Worm (Caenorhabditis elegans) whole organism, L2 larva: ENCODE results near the gene F44A2.7.

ENCODE experiments used
- C34F6.9 ChIP-seq: fragments of 150-350 bp; optimal IDR thresholded peaks from 2 replicates; lab custom pipeline; 2014; ENCODE audit warnings: missing biosample characterization, missing genetic modification characterization
- F13H6.1 ChIP-seq: sonication (generic microtip); optimal IDR thresholded peaks from 2 replicates; lab custom pipeline; 2016; ENCODE audit warnings: missing genetic modification characterization, missing compliant biosample characterization
- R02D3.7 ChIP-seq: fragments of 150-350 bp; optimal IDR thresholded peaks from 2 replicates; lab custom pipeline; 2014; ENCODE audit warnings: missing biosample characterization, missing genetic modification characterization
- alr-1 ChIP-seq: fragments of 150-350 bp; optimal IDR thresholded peaks from 2 replicates; lab custom pipeline; 2014; ENCODE audit warnings: missing biosample characterization, missing genetic modification characterization
- ama-1 ChIP-seq: fragments of 150-350 bp; optimal IDR thresholded peaks from 2 replicates; lab custom pipeline; 2018; ENCODE audit warnings: inconsistent platforms
- blmp-1 ChIP-seq: sonication (generic microtip); optimal IDR thresholded peaks from 2 replicates; lab custom pipeline; 2017; ENCODE audit warnings: missing genetic modification characterization, mild to moderate bottlenecking, missing compliant biosample characterization, antibody characterized with exemption, moderate library complexity; ENCODE audit not compliant: insufficient read depth
- crh-2 ChIP-seq: sonication (generic microtip); optimal IDR thresholded peaks from 2 replicates; lab custom pipeline; 2017; ENCODE audit warnings: missing biosample characterization, missing genetic modification characterization
- dmd-4 ChIP-seq: sonication (generic microtip); optimal IDR thresholded peaks from 2 replicates; lab custom pipeline; 2017; ENCODE audit warnings: missing biosample characterization, missing genetic modification characterization
- egl-27 ChIP-seq: sonication (generic microtip); optimal IDR thresholded peaks from 3 replicates; lab custom pipeline; 2017; ENCODE audit warnings: missing biosample characterization, missing genetic modification reagents, missing genetic modification characterization
- elt-1 ChIP-seq: fragments of 150-350 bp; optimal IDR thresholded peaks from 2 replicates; lab custom pipeline; 2014; ENCODE audit warnings: missing biosample characterization, missing genetic modification characterization
- fos-1 ChIP-seq: fragments of 150-350 bp; optimal IDR thresholded peaks from 2 replicates; lab custom pipeline; 2014; ENCODE audit warnings: missing biosample characterization, missing genetic modification characterization
- gmeb-1 ChIP-seq: fragments of 150-350 bp; optimal IDR thresholded peaks from 2 replicates; lab custom pipeline; 2014; ENCODE audit warnings: missing biosample characterization, missing genetic modification characterization
- lin-11 ChIP-seq: fragments of 150-350 bp; sonication (generic microtip); optimal IDR thresholded peaks from 2 replicates; lab custom pipeline; 2014; ENCODE audit warnings: missing biosample characterization, missing genetic modification characterization, inconsistent platforms, mixed read lengths
- lin-39 ChIP-seq: fragments of 150-350 bp; optimal IDR thresholded peaks from 2 replicates; lab custom pipeline; 2014; ENCODE audit warnings: missing biosample characterization, missing genetic modification reagents, missing genetic modification characterization
- lsy-2 ChIP-seq, 2 experiments: fragments of 150-350 bp in 1 of 2; sonication (generic microtip) in 1 of 2; optimal IDR thresholded peaks; 2 replicates each; lab custom pipeline; 2014 to 2017; ENCODE audit warnings: missing biosample characterization in 2 of 2, missing genetic modification characterization in 2 of 2
- mdl-1 ChIP-seq, 2 experiments: fragments of 150-350 bp in 1 of 2; sonication (generic microtip) in 1 of 2; optimal IDR thresholded peaks; 2 replicates each; lab custom pipeline; 2017; ENCODE audit warnings: missing biosample characterization in 2 of 2, missing genetic modification characterization in 2 of 2
- nhr-12 ChIP-seq: fragments of 150-350 bp; optimal IDR thresholded peaks from 2 replicates; lab custom pipeline; 2014; ENCODE audit warnings: missing biosample characterization, missing genetic modification characterization
- nhr-129 ChIP-seq: fragments of 150-350 bp; optimal IDR thresholded peaks from 2 replicates; lab custom pipeline; 2014; ENCODE audit warnings: missing biosample characterization, missing genetic modification characterization
- nhr-21 ChIP-seq: fragments of 150-350 bp; optimal IDR thresholded peaks from 2 replicates; lab custom pipeline; 2014; ENCODE audit warnings: missing biosample characterization, missing genetic modification characterization
- nhr-23 ChIP-seq: fragments of 150-350 bp; optimal IDR thresholded peaks from 2 replicates; lab custom pipeline; 2014; ENCODE audit warnings: missing biosample characterization, missing genetic modification reagents, missing genetic modification characterization
- nhr-6 ChIP-seq: fragments of 150-350 bp; optimal IDR thresholded peaks from 2 replicates; lab custom pipeline; 2014; ENCODE audit warnings: missing biosample characterization, missing genetic modification characterization
- nhr-77 ChIP-seq: fragments of 150-350 bp; optimal IDR thresholded peaks from 2 replicates; lab custom pipeline; 2014; ENCODE audit warnings: missing biosample characterization, missing genetic modification characterization
- peb-1 ChIP-seq: fragments of 150-350 bp; optimal IDR thresholded peaks from 2 replicates; lab custom pipeline; 2014; ENCODE audit warnings: missing biosample characterization, missing genetic modification characterization
- sem-4 ChIP-seq: fragments of 150-350 bp; optimal IDR thresholded peaks from 2 replicates; lab custom pipeline; 2014; ENCODE audit warnings: missing biosample characterization, missing genetic modification reagents, missing genetic modification characterization
- skn-1 ChIP-seq: sonication (generic microtip); optimal IDR thresholded peaks from 2 replicates; lab custom pipeline; 2017; ENCODE audit warnings: missing biosample characterization, missing genetic modification characterization
- sma-3 ChIP-seq: sonication (generic microtip); optimal IDR thresholded peaks from 2 replicates; lab custom pipeline; 2016; ENCODE audit warnings: missing genetic modification reagents, missing genetic modification characterization, missing compliant biosample characterization
- sma-9 ChIP-seq, 2 experiments: fragments of 150-350 bp in 1 of 2; sonication (generic microtip) in 1 of 2; optimal IDR thresholded peaks; 2 replicates each; lab custom pipeline; 2014 to 2016; ENCODE audit warnings: missing genetic modification characterization in 2 of 2, mild to moderate bottlenecking in 1 of 2, missing biosample characterization in 1 of 2, missing compliant biosample characterization in 1 of 2, missing genetic modification reagents in 1 of 2, moderate library complexity in 1 of 2
- snpc-4 ChIP-seq: fragments of 150-350 bp; optimal IDR thresholded peaks from 2 replicates; lab custom pipeline; 2014; ENCODE audit warnings: missing biosample characterization, missing genetic modification characterization
- unc-39 ChIP-seq: fragments of 150-350 bp; optimal IDR thresholded peaks from 2 replicates; lab custom pipeline; 2014; ENCODE audit warnings: missing biosample characterization, missing genetic modification characterization
- unc-55 ChIP-seq: fragments of 150-350 bp; sonication (generic microtip); optimal IDR thresholded peaks from 3 replicates; lab custom pipeline; 2014; ENCODE audit warnings: missing biosample characterization, missing genetic modification reagents, missing genetic modification characterization
- unc-62 ChIP-seq: fragments of 150-350 bp; optimal IDR thresholded peaks from 2 replicates; lab custom pipeline; 2014; ENCODE audit warnings: missing biosample characterization, missing genetic modification reagents, missing genetic modification characterization
- zag-1 ChIP-seq: fragments of 150-350 bp; optimal IDR thresholded peaks from 2 replicates; lab custom pipeline; 2014; ENCODE audit warnings: missing biosample characterization, missing genetic modification characterization
- ztf-1 ChIP-seq: fragments of 200-800 bp; sonication (Bioruptor generic); conservative IDR thresholded peaks from 2 replicates; pipeline ENCODE4 v1.3.6; 2022; ENCODE audit warnings: missing genetic modification characterization, missing compliant biosample characterization

Gene F44A2.7

ce11 chrV:9293359-9293758, 27.9 kb upstream of the F44A2.7 start:
- TF ChIP-seq lin-11 (tag; lab: Kevin White, UChicago) (peak; percentile 28), R02D3.7 (no peak), unc-55 (peak; percentile 29), nhr-21 (tag; lab: Kevin White, UChicago) (peak; percentile 3), nhr-129 (tag; lab: Kevin White, UChicago) (no peak), zag-1 (tag; lab: Kevin White, UChicago) (peak; percentile 17)

DNA sequence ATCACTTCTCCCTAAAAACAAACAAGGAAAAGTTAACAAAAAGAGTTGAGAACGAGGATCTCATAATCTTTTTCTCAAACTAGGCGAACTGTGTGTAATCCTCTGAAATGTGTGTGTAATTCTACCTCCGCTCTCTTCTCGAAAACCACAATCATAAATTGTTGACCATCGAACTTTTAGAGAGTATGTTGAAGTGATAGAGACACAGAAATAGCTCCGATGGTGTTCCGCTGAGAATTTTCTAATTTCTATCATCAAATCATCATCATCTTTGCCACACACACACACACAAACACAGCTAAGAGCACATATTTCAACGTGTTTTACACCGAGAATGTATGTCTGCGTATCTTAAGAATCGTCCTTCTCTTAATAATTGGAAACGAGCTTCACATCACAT, 25.7 kb upstream of the F44A2.7 start:
- no peak for TF ChIP-seq unc-39 (tag; lab: Kevin White, UChicago)
- TF ChIP-seq unc-55 = no peak
- TF ChIP-seq F13H6.1 = peak; percentile 17

DNA sequence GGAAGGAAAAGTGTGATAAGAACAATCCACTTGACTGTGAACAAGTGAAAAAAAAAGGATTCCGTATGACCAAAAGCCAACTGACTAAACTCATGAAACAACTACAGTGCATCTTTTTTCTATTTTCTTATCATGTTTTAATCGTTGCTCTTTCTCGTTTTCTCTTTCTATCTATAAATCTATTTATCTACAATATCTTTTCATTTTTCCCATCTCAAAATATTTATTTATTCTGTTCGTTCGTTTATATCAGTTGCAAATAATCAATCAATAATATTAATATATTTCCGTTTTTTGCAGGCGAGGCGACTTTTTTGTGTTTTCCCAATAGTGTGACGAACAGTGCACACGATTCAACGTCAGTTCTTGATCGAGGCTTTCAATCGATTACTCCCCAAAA, 24.0 kb upstream of the F44A2.7 start, which contains the start of gene F44A2.5:
F44A2.5 (plus strand) TSS at position 301 of the 400 bp plus-strand sequence.
- no peak for TF ChIP-seq unc-62
- TF ChIP-seq, all 48 proteins: peak for 0

DNA sequence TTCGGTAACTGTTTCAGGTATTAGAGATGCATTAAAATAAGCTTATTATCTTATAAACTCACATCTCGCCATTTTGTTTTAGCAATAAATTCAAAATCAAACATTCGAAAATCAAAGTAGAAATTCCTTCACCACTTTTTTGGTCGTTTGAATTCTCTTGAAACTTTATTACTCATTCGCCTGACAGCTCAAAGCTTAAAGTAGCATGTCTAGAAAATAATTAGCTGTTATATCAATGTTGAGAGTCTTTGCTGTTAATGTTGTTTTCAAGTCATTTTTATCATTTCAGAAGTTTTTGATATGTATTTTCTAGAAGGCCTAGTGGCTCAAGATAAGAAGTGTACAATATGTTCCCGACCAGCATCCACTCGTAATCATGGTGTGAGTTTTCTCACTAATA, 18.3 kb upstream of the F44A2.7 start, which contains the start of gene nhr-39:
nhr-39 (plus strand) TSS at position 301 of the 400 bp plus-strand sequence.
- TF ChIP-seq ztf-1 (GFP tag; lab: Robert Waterston, UW) (no peak), unc-39 (tag; lab: Kevin White, UChicago) (no peak), snpc-4 (tag; lab: Kevin White, UChicago) (no peak), dmd-4 (tag; lab: Kevin White, UChicago) (no peak), elt-1 (tag; lab: Kevin White, UChicago) (no peak), nhr-129 (tag; lab: Kevin White, UChicago) (no peak), crh-2 (no peak), lin-39 (no peak), nhr-77 (tag; lab: Kevin White, UChicago) (no peak), lsy-2 (tag; optimal IDR thresholded peaks at IDR 0.05; lab: Kevin White, UChicago) (no peak), C34F6.9 (tag; lab: Kevin White, UChicago) (no peak), unc-62 (no peak), blmp-1 (tag; lab: Kevin White, UChicago) (no peak), alr-1 (tag; lab: Kevin White, UChicago) (no peak), ama-1 (lab: Kevin White, UChicago) (no peak)

- TF ChIP-seq egl-27 (no peak), nhr-23 (tag; lab: Kevin White, UChicago) (no peak), sma-3 (GFP tag; lab: Kevin White, UChicago) (no peak), lin-11 (tag; lab: Kevin White, UChicago) (no peak), sma-9 (GFP tag; optimal IDR thresholded peaks at IDR 0.05; lab: Kevin White, UChicago) (no peak), sma-9 (tag; optimal IDR thresholded peaks at IDR 0.05; lab: Kevin White, UChicago) (no peak), skn-1 (tag; lab: Kevin White, UChicago) (no peak), gmeb-1 (no peak), fos-1 (no peak), F13H6.1 (no peak), unc-62 (no peak)
- TF ChIP-seq, all 48 proteins: peak for 0
Measured at ce11 chrV:9305116-9305515, 16.2 kb upstream of the F44A2.7 start, which contains the start of gene F44A2.3. Gene F44A2.3, plus strand, starts transcription at chrV:9305416.

DNA sequence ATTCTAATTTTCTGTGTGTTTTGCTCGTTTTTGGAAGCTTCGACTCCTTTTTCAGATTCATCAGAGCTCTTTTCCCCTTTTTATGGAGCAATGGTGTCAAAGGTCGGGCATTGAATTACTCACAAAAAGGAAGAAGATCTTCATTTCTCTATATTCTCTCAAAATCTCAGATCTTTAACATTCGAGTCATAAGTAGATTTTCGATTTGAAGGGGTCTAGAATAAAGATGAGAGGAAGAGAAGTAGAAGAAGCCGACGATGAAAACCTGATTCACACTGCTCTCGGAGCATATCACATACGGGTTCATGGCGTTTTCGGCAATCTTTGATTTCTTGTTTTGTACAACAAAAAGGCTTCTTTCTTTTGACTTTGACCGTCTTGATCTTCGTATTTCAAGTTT, 8.9 kb upstream of the F44A2.7 start:
- no peak for TF ChIP-seq mdl-1 (tag; optimal IDR thresholded peaks at IDR 0.05; lab: Kevin White, UChicago)
- TF ChIP-seq peb-1 (tag; lab: Kevin White, UChicago) = no peak
- no peak for TF ChIP-seq sem-4 (tag; lab: Kevin White, UChicago)
- no peak for TF ChIP-seq skn-1 (tag; lab: Kevin White, UChicago)
- TF ChIP-seq nhr-23 (tag; lab: Kevin White, UChicago) = no peak
- TF ChIP-seq nhr-12 (tag; lab: Kevin White, UChicago) = no peak
- no peak for TF ChIP-seq alr-1 (tag; lab: Kevin White, UChicago)
- no peak for TF ChIP-seq unc-62
- no peak for TF ChIP-seq lin-11 (tag; lab: Kevin White, UChicago)
- no peak for TF ChIP-seq blmp-1 (tag; lab: Kevin White, UChicago)
- TF ChIP-seq nhr-6 (tag; lab: Kevin White, UChicago) = no peak
- no peak for TF ChIP-seq unc-39 (tag; lab: Kevin White, UChicago)
